Worm (Caenorhabditis elegans) whole organism, mixed stage, embryonic: Measurements from ENCODE around the gene Y66H1A.5.

ENCODE experiments used
- ceh-39 ChIP-seq: fragments of 150-350 bp; optimal IDR thresholded peaks from 2 replicates; lab custom pipeline; 2014; ENCODE audit warnings: missing biosample characterization, missing genetic modification characterization
- ham-2 ChIP-seq: fragments of 200-800 bp; sonication (Bioruptor generic); optimal IDR thresholded peaks from 2 replicates; lab custom pipeline; 2018; ENCODE audit warnings: mild to moderate bottlenecking, missing genetic modification characterization, missing compliant biosample characterization
- hlh-1 ChIP-seq: fragments of 150-350 bp; optimal IDR thresholded peaks from 2 replicates; lab custom pipeline; 2014; ENCODE audit warnings: missing biosample characterization, missing genetic modification reagents, missing genetic modification characterization
- lin-13 ChIP-seq: fragments of 150-350 bp; optimal IDR thresholded peaks from 2 replicates; lab custom pipeline; 2014; ENCODE audit warnings: missing biosample characterization, missing genetic modification characterization
- mep-1 ChIP-seq: fragments of 150-350 bp; optimal IDR thresholded peaks from 2 replicates; lab custom pipeline; 2017; ENCODE audit warnings: missing biosample characterization, missing genetic modification reagents, missing genetic modification characterization, inconsistent platforms
- nhr-237 ChIP-seq: fragments of 150-350 bp; optimal IDR thresholded peaks from 2 replicates; lab custom pipeline; 2014; ENCODE audit warnings: missing biosample characterization, missing genetic modification characterization
- unc-39 ChIP-seq: fragments of 150-350 bp; optimal IDR thresholded peaks from 2 replicates; lab custom pipeline; 2014; ENCODE audit warnings: missing biosample characterization, missing genetic modification characterization
- unc-62 ChIP-seq: fragments of 150-350 bp; optimal IDR thresholded peaks from 2 replicates; lab custom pipeline; 2014; ENCODE audit warnings: missing biosample characterization, missing genetic modification reagents, missing genetic modification characterization
- ztf-11 ChIP-seq: fragments of 150-350 bp; optimal IDR thresholded peaks from 2 replicates; lab custom pipeline; 2014; ENCODE audit warnings: missing biosample characterization, missing genetic modification characterization

ce11 chrIV:425995-426394, 2.9 kb downstream of the Y66H1A.5 start, which contains the start of gene garr-1:
- TF ChIP-seq unc-39 (tag; lab: Kevin White, UChicago) (no peak), nhr-237 (tag; lab: Kevin White, UChicago) (no peak), lin-13 (no peak), ham-2 (GFP tag; lab: Kevin White, UChicago) (no peak), mep-1 (tag; lab: Kevin White, UChicago) (no peak), unc-62 (GFP tag; lab: Kevin White, UChicago) (no peak), ceh-39 (tag; lab: Kevin White, UChicago) (no peak), hlh-1 (tag; lab: Kevin White, UChicago) (no peak), ztf-11 (tag; lab: Kevin White, UChicago) (no peak)
